Fruit fly (Drosophila melanogaster) whole organism, prepupa: ENCODE results near the gene RpL17.

Source experiments
- CG1621 ChIP-seq: fragments of 200-800 bp; sonication (Bioruptor generic); optimal IDR thresholded peaks from 3 replicates; lab custom pipeline; 2018; ENCODE audit warnings: missing biosample characterization, mild to moderate bottlenecking, missing genetic modification characterization
- CG16779 ChIP-seq: fragments of 200-800 bp; sonication (Bioruptor generic); optimal IDR thresholded peaks from 3 replicates; lab custom pipeline; 2017; ENCODE audit warnings: missing biosample characterization, mild to moderate bottlenecking, missing genetic modification characterization
- CG9139 ChIP-seq: fragments of 200-800 bp; sonication (Bioruptor generic); optimal IDR thresholded peaks from 3 replicates; lab custom pipeline; 2017; ENCODE audit warnings: missing biosample characterization, mild to moderate bottlenecking, missing genetic modification characterization
- Eip93F ChIP-seq: fragments of 200-800 bp; sonication (Bioruptor generic); optimal IDR thresholded peaks from 2 replicates; lab custom pipeline; 2016; ENCODE audit warnings: missing biosample characterization, mild to moderate bottlenecking, missing genetic modification characterization
- Ets96B ChIP-seq: fragments of 200-800 bp; optimal IDR thresholded peaks from 2 replicates; lab custom pipeline; 2019; ENCODE audit warnings: missing biosample characterization, mild to moderate bottlenecking, missing genetic modification characterization, moderate library complexity
- Hr39 ChIP-seq: fragments of 200-800 bp; sonication (Bioruptor generic); optimal IDR thresholded peaks from 2 replicates; lab custom pipeline; 2016; ENCODE audit warnings: missing biosample characterization, missing genetic modification characterization
- Smox ChIP-seq: fragments of 200-800 bp; sonication (Bioruptor generic); optimal IDR thresholded peaks from 3 replicates; lab custom pipeline; 2016; ENCODE audit warnings: missing biosample characterization, missing genetic modification characterization
- Sox102F ChIP-seq: fragments of 200-800 bp; sonication (Bioruptor generic); optimal IDR thresholded peaks from 2 replicates; lab custom pipeline; 2016; ENCODE audit warnings: missing biosample characterization, mild to moderate bottlenecking, missing genetic modification characterization
- cyc ChIP-seq: fragments of 200-800 bp; sonication (Bioruptor generic); optimal IDR thresholded peaks from 3 replicates; lab custom pipeline; 2016; ENCODE audit warnings: missing biosample characterization, missing genetic modification characterization

- TF ChIP-seq cyc (no peak), Ets96B (tag; lab: Kevin White, UChicago) (no peak), Hr39 (no peak), CG16779 (tag; lab: Kevin White, UChicago) (no peak), Sox102F (GFP tag; lab: Kevin White, UChicago) (no peak), Smox (no peak), CG9139 (GFP tag; lab: Kevin White, UChicago) (no peak), CG1621 (tag; lab: Kevin White, UChicago) (no peak), Eip93F (GFP tag; lab: Kevin White, UChicago) (no peak)
Measured at dm6 chrX:6724904-6725505, 19.0 kb downstream of the RpL17 start.
